Fruit fly (Drosophila melanogaster) whole organism, embryonic: ENCODE data around the gene Ugt303B2.

Experiments used
- CG10979 ChIP-seq: fragments of 200-800 bp; sonication (Bioruptor generic); optimal IDR thresholded peaks from 2 replicates; lab custom pipeline; 2018; ENCODE audit warnings: missing biosample characterization, mild to moderate bottlenecking, missing genetic modification characterization, moderate library complexity
- CG12071 ChIP-seq: fragments of 200-800 bp; sonication (Bioruptor generic); optimal IDR thresholded peaks from 3 replicates; lab custom pipeline; 2018; ENCODE audit warnings: missing biosample characterization, mild to moderate bottlenecking, missing genetic modification characterization
- CG13296 ChIP-seq: fragments of 200-800 bp; sonication (Bioruptor generic); optimal IDR thresholded peaks from 3 replicates; lab custom pipeline; 2018; ENCODE audit warnings: missing biosample characterization, mild to moderate bottlenecking, missing genetic modification characterization
- CG1529 ChIP-seq: fragments of 200-800 bp; sonication (Bioruptor generic); optimal IDR thresholded peaks from 3 replicates; lab custom pipeline; 2018; ENCODE audit warnings: missing biosample characterization, missing genetic modification characterization
- CG15514 ChIP-seq: fragments of 200-800 bp; sonication (Bioruptor generic); optimal IDR thresholded peaks from 3 replicates; lab custom pipeline; 2017; ENCODE audit warnings: missing biosample characterization, missing genetic modification characterization, mild to moderate bottlenecking, moderate library complexity, missing genetic modification reagents
- CG17361 ChIP-seq: fragments of 200-800 bp; sonication (Bioruptor generic); IDR thresholded peaks from 3 replicates; pipeline ENCODE4 v1.3.6; 2022; ENCODE audit warnings: missing biosample characterization, missing genetic modification characterization
- CG18599 ChIP-seq: fragments of 200-800 bp; sonication (Bioruptor generic); optimal IDR thresholded peaks from 3 replicates; lab custom pipeline; 2017; ENCODE audit warnings: missing biosample characterization, missing genetic modification characterization, mild to moderate bottlenecking, moderate library complexity, missing genetic modification reagents
- CG3407 ChIP-seq: fragments of 200-800 bp; sonication (Bioruptor generic); optimal IDR thresholded peaks from 2 replicates; lab custom pipeline; 2018; ENCODE audit warnings: missing biosample characterization, mild to moderate bottlenecking, missing genetic modification characterization
- CG34376 ChIP-seq: fragments of 200-800 bp; sonication (Bioruptor generic); optimal IDR thresholded peaks from 2 replicates; lab custom pipeline; 2018; ENCODE audit warnings: missing biosample characterization, mild to moderate bottlenecking, missing genetic modification characterization
- CG3847 ChIP-seq: fragments of 200-800 bp; sonication (Bioruptor generic); IDR thresholded peaks from 2 replicates; pipeline ENCODE4 v1.3.6; 2022; ENCODE audit warnings: missing biosample characterization, missing genetic modification characterization
- CG42726 ChIP-seq: fragments of 200-800 bp; sonication (Bioruptor generic); IDR thresholded peaks from 2 replicates; pipeline ENCODE4 v1.3.6; 2022; ENCODE audit warnings: missing biosample characterization, missing genetic modification characterization; ENCODE audit not compliant: partially characterized antibody
- CG5245 ChIP-seq: fragments of 200-800 bp; sonication (Bioruptor generic); optimal IDR thresholded peaks from 3 replicates; lab custom pipeline; 2016; ENCODE audit warnings: missing biosample characterization, missing genetic modification characterization
- CG5953 ChIP-seq: fragments of 200-800 bp; sonication (Bioruptor generic); IDR thresholded peaks from 2 replicates; pipeline ENCODE4 v1.3.6; 2022; ENCODE audit warnings: missing biosample characterization, missing genetic modification characterization
- CG7271 ChIP-seq: fragments of 200-800 bp; sonication (Bioruptor generic); optimal IDR thresholded peaks from 2 replicates; lab custom pipeline; 2018; ENCODE audit warnings: missing biosample characterization, mild to moderate bottlenecking, missing genetic modification characterization, moderate library complexity
- CG8924 ChIP-seq: fragments of 200-800 bp; optimal IDR thresholded peaks from 3 replicates; lab custom pipeline; 2019; ENCODE audit warnings: missing biosample characterization, mild to moderate bottlenecking, missing genetic modification characterization, moderate library complexity
- CG9932 ChIP-seq: fragments of 200-800 bp; sonication (Bioruptor generic); IDR thresholded peaks from 2 replicates; pipeline ENCODE4 v1.3.6; 2022; ENCODE audit warnings: missing biosample characterization, missing genetic modification characterization
- Dip3 ChIP-seq: fragments of 200-800 bp; sonication (Bioruptor generic); optimal IDR thresholded peaks from 3 replicates; lab custom pipeline; 2016; ENCODE audit warnings: missing biosample characterization, missing genetic modification characterization
- Ets65A ChIP-seq: fragments of 200-800 bp; sonication (Bioruptor generic); peaks from one replicate; lab custom pipeline; 2016; ENCODE audit warnings: missing biosample characterization, missing genetic modification characterization
- Fer2 ChIP-seq: fragments of 200-800 bp; sonication (Bioruptor generic); optimal IDR thresholded peaks from 2 replicates; lab custom pipeline; 2018; ENCODE audit warnings: missing biosample characterization, mild to moderate bottlenecking, missing genetic modification characterization, moderate library complexity
- MBD-R2 ChIP-seq: fragments of 200-800 bp; sonication (Bioruptor generic); IDR thresholded peaks from 2 replicates; pipeline ENCODE4 v1.3.6; 2022; ENCODE audit warnings: missing biosample characterization, missing genetic modification characterization
- MTF-1 ChIP-seq: fragments of 200-800 bp; sonication (Bioruptor generic); optimal IDR thresholded peaks from 2 replicates; lab custom pipeline; 2018; ENCODE audit warnings: missing biosample characterization, mild to moderate bottlenecking, missing genetic modification characterization, borderline replicate concordance
- Mrtf ChIP-seq: fragments of 200-800 bp; sonication (Bioruptor generic); IDR thresholded peaks from 3 replicates; pipeline ENCODE4 v1.3.6; 2022; ENCODE audit warnings: missing biosample characterization, missing genetic modification characterization
- Nf-YC ChIP-seq: fragments of 200-800 bp; optimal IDR thresholded peaks from 3 replicates; lab custom pipeline; 2019; ENCODE audit warnings: missing biosample characterization, mild to moderate bottlenecking, missing genetic modification characterization, moderate library complexity
- Oli ChIP-seq: fragments of 200-800 bp; sonication (Bioruptor generic); optimal IDR thresholded peaks from 2 replicates; lab custom pipeline; 2018; ENCODE audit warnings: missing biosample characterization, mild to moderate bottlenecking, missing genetic modification characterization, moderate library complexity
- Pdp1 ChIP-seq, 2 experiments: fragments of 200-800 bp; sonication (Bioruptor generic); optimal IDR thresholded peaks; 3 replicates each; lab custom pipeline; 2016; ENCODE audit warnings: missing biosample characterization in 2 of 2, missing genetic modification characterization in 2 of 2, mild to moderate bottlenecking in 1 of 2, moderate library complexity in 1 of 2
- Poxn ChIP-seq: fragments of 200-800 bp; sonication (Bioruptor generic); IDR thresholded peaks from 2 replicates; pipeline ENCODE4 v1.3.6; 2022; ENCODE audit warnings: missing biosample characterization, missing genetic modification characterization
- chm ChIP-seq: fragments of 200-800 bp; sonication (Bioruptor generic); IDR thresholded peaks from 2 replicates; pipeline ENCODE4 v1.3.6; 2022; ENCODE audit warnings: missing biosample characterization, missing genetic modification characterization
- ems ChIP-seq: fragments of 200-800 bp; sonication (Bioruptor generic); optimal IDR thresholded peaks from 3 replicates; lab custom pipeline; 2016; ENCODE audit warnings: missing biosample characterization, missing genetic modification characterization
- esg ChIP-seq: fragments of 200-800 bp; sonication (Bioruptor generic); conservative IDR thresholded peaks from 2 replicates; pipeline ENCODE4 v1.3.6; 2022; ENCODE audit warnings: missing biosample characterization, missing genetic modification characterization
- ewg ChIP-seq: fragments of 200-800 bp; sonication (Bioruptor generic); optimal IDR thresholded peaks from 3 replicates; lab custom pipeline; 2017; ENCODE audit warnings: mild to moderate bottlenecking, missing biosample characterization, missing genetic modification reagents, missing genetic modification characterization
- eyg ChIP-seq: fragments of 200-800 bp; sonication (Bioruptor generic); optimal IDR thresholded peaks from 3 replicates; lab custom pipeline; 2016; ENCODE audit warnings: missing biosample characterization, missing genetic modification characterization
- fd64A ChIP-seq: fragments of 200-800 bp; sonication (Bioruptor generic); optimal IDR thresholded peaks from 3 replicates; lab custom pipeline; 2018; ENCODE audit warnings: missing biosample characterization, mild to moderate bottlenecking, missing genetic modification characterization
- fd96Cb ChIP-seq: fragments of 200-800 bp; sonication (Bioruptor generic); optimal IDR thresholded peaks from 2 replicates; lab custom pipeline; 2018; ENCODE audit warnings: missing biosample characterization, mild to moderate bottlenecking, missing genetic modification characterization, moderate library complexity
- kah ChIP-seq: fragments of 200-800 bp; sonication (Bioruptor generic); optimal IDR thresholded peaks from 2 replicates; lab custom pipeline; 2018; ENCODE audit warnings: missing biosample characterization, mild to moderate bottlenecking, missing genetic modification characterization
- kay ChIP-seq: fragments of 200-800 bp; sonication (Bioruptor generic); optimal IDR thresholded peaks from 2 replicates; lab custom pipeline; 2016; ENCODE audit warnings: missing biosample characterization, missing genetic modification characterization
- lov ChIP-seq, 2 experiments: fragments of 200-800 bp in 1 of 2; fragments of >200 bp in 1 of 2; sonication (Bioruptor generic) in 1 of 2; IDR thresholded peaks in 1 of 2; optimal IDR thresholded peaks in 1 of 2; 2 replicates in 1 of 2; 3 replicates in 1 of 2; pipeline versions ENCODE4 v1.3.6 to Lab custom; 2017 to 2022; ENCODE audit warnings: missing biosample characterization in 1 of 2, missing genetic modification characterization in 1 of 2
- mirr ChIP-seq: fragments of 200-800 bp; sonication (Bioruptor generic); optimal IDR thresholded peaks from 3 replicates; lab custom pipeline; 2018; ENCODE audit warnings: missing biosample characterization, mild to moderate bottlenecking, missing genetic modification characterization
- p53 ChIP-seq: fragments of 200-800 bp; sonication (Bioruptor generic); optimal IDR thresholded peaks from 2 replicates; lab custom pipeline; 2016; ENCODE audit warnings: missing biosample characterization, missing genetic modification characterization
- pan ChIP-seq, 4 experiments: fragments of >200 bp in 3 of 4; fragments of 200-800 bp in 1 of 4; sonication (Bioruptor generic) in 1 of 4; optimal IDR thresholded peaks in 3 of 4; IDR thresholded peaks in 1 of 4; 2 replicates each; pipeline versions ENCODE4 v1.3.6 to Lab custom; 2017 to 2022; ENCODE audit warnings: missing biosample characterization in 2 of 4, missing genetic modification characterization in 2 of 4, mixed read lengths in 1 of 4
- pita ChIP-seq: fragments of 200-800 bp; sonication (Bioruptor generic); optimal IDR thresholded peaks from 2 replicates; lab custom pipeline; 2017; ENCODE audit warnings: missing biosample characterization, mild to moderate bottlenecking, missing genetic modification characterization
- prd ChIP-seq, 3 experiments: fragments of >200 bp in 2 of 3; fragments of 200-800 bp in 1 of 3; sonication (Bioruptor generic) in 1 of 3; optimal IDR thresholded peaks in 2 of 3; IDR thresholded peaks in 1 of 3; 2 replicates in 2 of 3; 3 replicates in 1 of 3; pipeline versions ENCODE4 v1.3.6 to Lab custom; 2017 to 2022; ENCODE audit warnings: missing biosample characterization in 1 of 3, missing genetic modification characterization in 1 of 3
- pzg ChIP-seq: fragments of 200-800 bp; sonication (Bioruptor generic); optimal IDR thresholded peaks from 3 replicates; lab custom pipeline; 2018; ENCODE audit warnings: missing biosample characterization, mild to moderate bottlenecking, missing genetic modification characterization, moderate library complexity
- sd ChIP-seq: fragments of 200-800 bp; sonication (Bioruptor generic); optimal IDR thresholded peaks from 3 replicates; lab custom pipeline; 2018; ENCODE audit warnings: missing biosample characterization, mild to moderate bottlenecking, missing genetic modification characterization, moderate library complexity
- shn ChIP-seq: fragments of 200-800 bp; sonication (Bioruptor generic); optimal IDR thresholded peaks from 3 replicates; lab custom pipeline; 2016; ENCODE audit warnings: missing biosample characterization, missing genetic modification characterization
- sna ChIP-seq: fragments of 200-800 bp; sonication (Bioruptor generic); IDR thresholded peaks from 2 replicates; pipeline ENCODE4 v1.3.6; 2022; ENCODE audit warnings: missing biosample characterization, missing genetic modification characterization; ENCODE audit not compliant: partially characterized antibody
- tap ChIP-seq: fragments of 200-800 bp; optimal IDR thresholded peaks from 3 replicates; lab custom pipeline; 2019; ENCODE audit warnings: missing biosample characterization, mild to moderate bottlenecking, missing genetic modification characterization, moderate library complexity
- toy ChIP-seq: fragments of 200-800 bp; sonication (Bioruptor generic); IDR thresholded peaks from 2 replicates; pipeline ENCODE4 v1.3.6; 2022; ENCODE audit warnings: missing biosample characterization, missing genetic modification characterization
- ttk ChIP-seq: fragments of 200-800 bp; sonication (Bioruptor generic); IDR thresholded peaks from 2 replicates; pipeline ENCODE4 v2.1.2; 2022; ENCODE audit warnings: missing biosample characterization, missing genetic modification characterization
- vfl ChIP-seq: fragments of 200-800 bp; sonication (Bioruptor generic); optimal IDR thresholded peaks from 2 replicates; lab custom pipeline; 2016; ENCODE audit warnings: missing biosample characterization, missing genetic modification characterization
- wdn ChIP-seq: fragments of 200-800 bp; sonication (Bioruptor generic); IDR thresholded peaks from 2 replicates; pipeline ENCODE4 v1.3.6; 2022; ENCODE audit warnings: missing biosample characterization, missing genetic modification characterization

Gene Ugt303B2

dm6 chr3R:23534609-23535008 lies 4.1 kb downstream of the Ugt303B2 start, which contains the start of gene Ugt303B3 (continued):
- peak; percentile 90 for TF ChIP-seq CG34376
- TF ChIP-seq shn (GFP tag; lab: Kevin White, UChicago) = no peak
- TF ChIP-seq CG5953 (GFP tag; lab: Robert Waterston, UW) = no peak
- peak; percentile 28 for TF ChIP-seq CG13296 (GFP tag; lab: Kevin White, UChicago)
- TF ChIP-seq Dip3 (GFP tag; lab: Kevin White, UChicago) = no peak
- TF ChIP-seq ttk (GFP tag; lab: Robert Waterston, UW) = no peak; the same call in 1 of the 2 replicates
- no peak for TF ChIP-seq p53 (GFP tag; lab: Kevin White, UChicago)
- no peak for TF ChIP-seq eyg (GFP tag; lab: Kevin White, UChicago)
- TF ChIP-seq Fer2 = no peak
- TF ChIP-seq Nf-YC (tag; lab: Kevin White, UChicago) = peak; percentile 8
- TF ChIP-seq CG10979 = no peak
- 0 out of 2 replicates have a peak, but pooled peaks have one; percentile 14 for TF ChIP-seq toy
- no peak for TF ChIP-seq Mrtf
- TF ChIP-seq CG9932 (GFP tag; lab: Robert Waterston, UW) = no peak
- TF ChIP-seq Ets65A (GFP tag; lab: Kevin White, UChicago) = no peak
- TF ChIP-seq fd96Cb (tag; lab: Kevin White, UChicago) = no peak
- TF ChIP-seq Poxn (GFP tag; lab: Robert Waterston, UW) = no peak
- TF ChIP-seq CG12071 (GFP tag; lab: Kevin White, UChicago) = peak; percentile 7
- no peak for TF ChIP-seq CG8924 (tag; lab: Kevin White, UChicago)
- TF ChIP-seq sd = peak; percentile 94
- TF ChIP-seq prd (optimal IDR thresholded peaks at IDR 0.05; lab: Kevin White, UChicago) = no peak
- TF ChIP-seq prd (GFP tag; IDR thresholded peaks at IDR 0.05; lab: Robert Waterston, UW) = no peak
- TF ChIP-seq vfl (GFP tag; lab: Kevin White, UChicago) = no peak
- TF ChIP-seq CG3407 (GFP tag; lab: Kevin White, UChicago) = no peak
- TF ChIP-seq ewg = no peak
- TF ChIP-seq lov (optimal IDR thresholded peaks at IDR 0.05; lab: Kevin White, UChicago) = no peak
- no peak for TF ChIP-seq lov (GFP tag; IDR thresholded peaks at IDR 0.05; lab: Robert Waterston, UW)
- TF ChIP-seq MTF-1 (GFP tag; lab: Kevin White, UChicago) = no peak
- TF ChIP-seq pita (GFP tag; lab: Kevin White, UChicago) = no peak
- TF ChIP-seq CG7271 = no peak
- no peak for TF ChIP-seq pzg (GFP tag; lab: Kevin White, UChicago)
- no peak for TF ChIP-seq fd64A (GFP tag; lab: Kevin White, UChicago)
- TF ChIP-seq kah = no peak
- no peak for TF ChIP-seq CG18599 (GFP tag; lab: Kevin White, UChicago)
- TF ChIP-seq kay (GFP tag; lab: Kevin White, UChicago) = no peak
- TF ChIP-seq Pdp1 (GFP tag; optimal IDR thresholded peaks at IDR 0.05; lab: Kevin White, UChicago) = no peak
- no peak for TF ChIP-seq chm (GFP tag; lab: Robert Waterston, UW)
- no peak for TF ChIP-seq sna (GFP tag; lab: Robert Waterston, UW)
- TF ChIP-seq Oli (tag; lab: Kevin White, UChicago) = no peak
- TF ChIP-seq CG17361 = no peak
- TF ChIP-seq CG5245 (GFP tag; lab: Kevin White, UChicago) = no peak
- peak; percentile 98 for TF ChIP-seq mirr (GFP tag; lab: Kevin White, UChicago)
- no peak for TF ChIP-seq pan (optimal IDR thresholded peaks at IDR 0.05; lab: Kevin White, UChicago)
- TF ChIP-seq pan (GFP tag; optimal IDR thresholded peaks at IDR 0.05 in 1 of 2, IDR thresholded peaks at IDR 0.05 in 1 of 2) = no peak
- no peak for TF ChIP-seq CG1529 (GFP tag; lab: Kevin White, UChicago)
- no peak for TF ChIP-seq wdn
- TF ChIP-seq esg (GFP tag; lab: Robert Waterston, UW) = no peak
- peak; percentile 7 for TF ChIP-seq CG15514 (GFP tag; lab: Kevin White, UChicago)
- no peak for TF ChIP-seq tap (tag; lab: Kevin White, UChicago)
- no peak for TF ChIP-seq MBD-R2 (GFP tag; lab: Robert Waterston, UW)
- no peak for TF ChIP-seq ems (GFP tag; lab: Kevin White, UChicago)
- TF ChIP-seq CG42726 (GFP tag; lab: Robert Waterston, UW) = no peak
- TF ChIP-seq CG3847 (GFP tag; lab: Robert Waterston, UW) = no peak
